Fruit fly (Drosophila melanogaster): Measurements from ENCODE around the gene aub.
A peak's percentile ranks its signal among the peaks of the same experiment; 100 is the strongest.

Gene aub

DNA sequence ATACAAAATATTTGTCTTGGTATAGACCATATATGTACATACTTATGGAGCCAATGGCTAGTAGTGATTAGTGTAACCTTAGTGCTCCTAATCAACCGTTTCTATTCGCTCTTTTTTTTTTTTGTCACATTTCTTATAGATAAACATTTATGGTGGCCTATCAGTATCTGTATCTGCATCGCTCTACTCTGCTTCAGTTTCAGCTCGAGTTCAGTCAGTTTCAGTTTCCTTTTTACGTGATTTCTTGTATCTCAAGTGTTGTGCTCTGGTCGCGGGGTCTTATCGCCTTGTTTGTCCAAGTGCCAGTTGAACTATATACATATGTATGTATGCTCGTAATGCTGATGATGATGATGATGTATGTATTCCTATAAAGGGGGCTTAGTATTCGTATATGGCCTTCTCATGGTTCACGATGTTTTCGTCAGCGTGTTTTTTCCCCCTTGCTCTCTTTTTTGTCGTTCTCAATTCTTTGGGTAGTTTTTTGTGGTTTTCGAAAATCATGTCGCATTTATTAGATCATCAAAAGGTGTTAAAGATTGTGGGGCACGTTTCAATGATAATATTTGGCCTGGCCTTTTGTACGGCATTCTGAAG lies 38.4 kb upstream of the aub start (continued):
- peak; percentile 37 for TF ChIP-seq twi (tag; optimal IDR thresholded peaks at IDR 0.05)
- TF ChIP-seq lab (GFP tag; optimal IDR thresholded peaks at IDR 0.05): peak; percentile 42
- peak; percentile 31 for TF ChIP-seq kni (GFP tag; optimal IDR thresholded peaks at IDR 0.05)
- TF ChIP-seq CG31224 (GFP tag; IDR thresholded peaks at IDR 0.05): no peak
- TF ChIP-seq D19A (tag; optimal IDR thresholded peaks at IDR 0.05): peak; percentile 48
- TF ChIP-seq CG4707 (GFP tag; optimal IDR thresholded peaks at IDR 0.05): no peak
- no peak for TF ChIP-seq CG4617 (GFP tag; optimal IDR thresholded peaks at IDR 0.05; ENCODE audit: borderline replicate concordance)
- TF ChIP-seq chinmo (GFP tag; IDR thresholded peaks at IDR 0.05; ENCODE audit: partially characterized antibody): 0 out of 4 replicates have a peak, but pooled peaks have one; percentile 63
- TF ChIP-seq grn (GFP tag; optimal IDR thresholded peaks at IDR 0.05): peak; percentile 99
- TF ChIP-seq sc (optimal IDR thresholded peaks at IDR 0.05): no peak
- no peak for TF ChIP-seq sc (GFP tag; optimal IDR thresholded peaks at IDR 0.05)
- peak; percentile 46 for TF ChIP-seq exex (tag; optimal IDR thresholded peaks at IDR 0.05)
- TF ChIP-seq Hmr (GFP tag; optimal IDR thresholded peaks at IDR 0.05): peak; percentile 22
- no peak for TF ChIP-seq Atf6 (GFP tag; IDR thresholded peaks at IDR 0.05)
- TF ChIP-seq GATAe (GFP tag; conservative IDR thresholded peaks at IDR 0.05): peak; percentile 50; the same call in 1 of the 2 replicates
- no peak for TF ChIP-seq E2f2 (GFP tag; IDR thresholded peaks at IDR 0.05)
- peak; percentile 70 for TF ChIP-seq CG10274 (GFP tag; optimal IDR thresholded peaks at IDR 0.05)
- no peak for TF ChIP-seq Sry-δ (GFP tag; optimal IDR thresholded peaks at IDR 0.05)
- no peak for TF ChIP-seq Chrac-16 (GFP tag; optimal IDR thresholded peaks at IDR 0.05)
- TF ChIP-seq CTCF (GFP tag; optimal IDR thresholded peaks at IDR 0.05): no peak
- no peak for TF ChIP-seq CG14965 (GFP tag; optimal IDR thresholded peaks at IDR 0.05; ENCODE audit: borderline replicate concordance)
- TF ChIP-seq Deaf1 (tag; optimal IDR thresholded peaks at IDR 0.05): peak; percentile 21
- peak; percentile 46 for TF ChIP-seq CG10543 (GFP tag; optimal IDR thresholded peaks at IDR 0.05)
- TF ChIP-seq Trl (optimal IDR thresholded peaks at IDR 0.05): peak in 1 of 2 experiments; percentile 6
- no peak for TF ChIP-seq Trl (GFP tag; optimal IDR thresholded peaks at IDR 0.05)
- no peak for TF ChIP-seq D (optimal IDR thresholded peaks at IDR 0.05)
- TF ChIP-seq D (GFP tag; optimal IDR thresholded peaks at IDR 0.05): no peak
- TF ChIP-seq CG1603 (tag; optimal IDR thresholded peaks at IDR 0.05): no peak
- peak; percentile 80 for TF ChIP-seq cwo (GFP tag; optimal IDR thresholded peaks at IDR 0.05)
- TF ChIP-seq Dip3 (GFP tag; optimal IDR thresholded peaks at IDR 0.05): no peak
- peak; percentile 63 for TF ChIP-seq Med (GFP tag)
- no peak for TF ChIP-seq CG2202 (tag; optimal IDR thresholded peaks at IDR 0.05)
- TF ChIP-seq dmrt99B (tag; optimal IDR thresholded peaks at IDR 0.05): no peak
- no peak for TF ChIP-seq Hsf (GFP tag; optimal IDR thresholded peaks at IDR 0.05)
- TF ChIP-seq CG3407 (GFP tag; optimal IDR thresholded peaks at IDR 0.05): no peak
- no peak for TF ChIP-seq CG11093 (GFP tag; IDR thresholded peaks at IDR 0.05)
- TF ChIP-seq CrebB (tag; optimal IDR thresholded peaks at IDR 0.05): peak; percentile 21
- no peak for TF ChIP-seq B-H2 (GFP tag; optimal IDR thresholded peaks at IDR 0.05)
- TF ChIP-seq CG15514 (GFP tag; optimal IDR thresholded peaks at IDR 0.05): peak; percentile 1
- peak; percentile 35 for TF ChIP-seq cg (GFP tag; optimal IDR thresholded peaks at IDR 0.05)
- TF ChIP-seq trh (GFP tag; optimal IDR thresholded peaks at IDR 0.05): no peak
- TF ChIP-seq CG18764 (GFP tag; optimal IDR thresholded peaks at IDR 0.05): no peak
- TF ChIP-seq Bteb2 (GFP tag; optimal IDR thresholded peaks at IDR 0.05): no peak
- TF ChIP-seq CG34376 (GFP tag; optimal IDR thresholded peaks at IDR 0.05): peak; percentile 55
- no peak; the same call in 1 of the 2 replicates for TF ChIP-seq amos (GFP tag; IDR thresholded peaks at IDR 0.05; ENCODE audit: partially characterized antibody)
- peak; percentile 65 for TF ChIP-seq mirr (GFP tag; optimal IDR thresholded peaks at IDR 0.05)
- no peak for TF ChIP-seq pan (optimal IDR thresholded peaks at IDR 0.05)
- TF ChIP-seq pan (GFP tag; optimal IDR thresholded peaks at IDR 0.05 in 1 of 2, IDR thresholded peaks at IDR 0.05 in 1 of 2): no peak
- peak; percentile 30; the same call in 1 of the 2 replicates for TF ChIP-seq chm (GFP tag; IDR thresholded peaks at IDR 0.05)
- TF ChIP-seq HmgZ (tag; optimal IDR thresholded peaks at IDR 0.05): peak; percentile 13
- TF ChIP-seq phol (tag; optimal IDR thresholded peaks at IDR 0.05): no peak

All from whole organism, embryonic.